Worm (Caenorhabditis elegans) whole organism, late embryonic: ENCODE measurements around the gene cylc-1.

Experiments used
- C38D4.7 ChIP-seq: fragments of 200-800 bp; sonication (Bioruptor generic); optimal IDR thresholded peaks from 2 replicates; lab custom pipeline; 2018; ENCODE audit warnings: mild to moderate bottlenecking, missing genetic modification characterization, moderate library complexity, missing compliant biosample characterization
- K02D7.2 ChIP-seq: sonication (generic microtip); optimal IDR thresholded peaks from 2 replicates; lab custom pipeline; 2017; ENCODE audit warnings: mild to moderate bottlenecking, missing genetic modification characterization, missing compliant biosample characterization
- dve-1 ChIP-seq: sonication (generic microtip); optimal IDR thresholded peaks from 2 replicates; lab custom pipeline; 2017; ENCODE audit warnings: antibody characterized with exemption, mild to moderate bottlenecking, missing genetic modification characterization, missing compliant biosample characterization
- elt-4 ChIP-seq: sonication (generic microtip); optimal IDR thresholded peaks from 2 replicates; lab custom pipeline; 2016; ENCODE audit warnings: missing genetic modification characterization, missing compliant biosample characterization
- fax-1 ChIP-seq: sonication (generic microtip); optimal IDR thresholded peaks from 2 replicates; lab custom pipeline; 2016; ENCODE audit warnings: missing genotype, missing genetic modification characterization, missing compliant biosample characterization
- hlh-30 ChIP-seq: sonication (generic microtip); optimal IDR thresholded peaks from 2 replicates; lab custom pipeline; 2017; ENCODE audit warnings: antibody characterized with exemption, missing genetic modification characterization, missing compliant biosample characterization; ENCODE audit not compliant: insufficient read depth
- npax-4 ChIP-seq: sonication (generic microtip); optimal IDR thresholded peaks from 2 replicates; lab custom pipeline; 2016; ENCODE audit warnings: missing genetic modification characterization, missing compliant biosample characterization
- pag-3 ChIP-seq: sonication (generic microtip); optimal IDR thresholded peaks from 2 replicates; lab custom pipeline; 2016; ENCODE audit warnings: missing compliant biosample characterization, missing genetic modification characterization, borderline replicate concordance
- pha-4 ChIP-seq: fragments of 150-350 bp; optimal IDR thresholded peaks from 2 replicates; lab custom pipeline; 2018; ENCODE audit warnings: missing biosample characterization, missing genetic modification reagents, missing genetic modification characterization
- pqm-1 ChIP-seq: sonication (generic microtip); optimal IDR thresholded peaks from 2 replicates; lab custom pipeline; 2016; ENCODE audit warnings: missing genetic modification characterization, missing compliant biosample characterization
- tbx-2 ChIP-seq: sonication (generic microtip); optimal IDR thresholded peaks from 2 replicates; lab custom pipeline; 2016; ENCODE audit warnings: missing genetic modification characterization, missing compliant biosample characterization
- ttx-3 ChIP-seq: sonication (generic microtip); optimal IDR thresholded peaks from 2 replicates; lab custom pipeline; 2016; ENCODE audit warnings: missing genetic modification reagents, missing genetic modification characterization, missing compliant biosample characterization

DNA sequence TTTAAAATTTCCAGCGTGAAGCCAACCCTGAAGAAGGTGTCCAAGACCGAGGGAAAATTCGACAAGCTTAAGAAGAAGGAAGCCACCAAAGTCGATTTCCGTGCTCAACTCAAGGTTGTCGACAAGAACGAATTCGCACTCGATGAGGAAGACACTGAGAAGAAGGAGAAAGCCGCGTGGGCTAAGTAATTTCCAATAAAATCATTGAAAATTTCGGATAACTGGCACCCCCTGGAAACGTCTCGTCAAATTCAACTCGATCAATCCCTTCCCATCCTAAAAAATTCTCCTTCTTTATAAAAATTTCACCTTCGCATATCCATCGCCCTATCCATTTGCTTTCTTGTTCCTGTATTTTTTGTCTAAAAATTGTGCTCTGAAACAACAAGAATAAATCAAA, 18.9 kb downstream of the cylc-1 start:
- TF ChIP-seq npax-4 = no peak
- no peak for TF ChIP-seq K02D7.2 (tag; lab: Kevin White, UChicago)
- no peak for TF ChIP-seq C38D4.7 (GFP tag; lab: Kevin White, UChicago)
- no peak for TF ChIP-seq pqm-1 (tag; lab: Kevin White, UChicago)
- no peak for TF ChIP-seq elt-4
- no peak for TF ChIP-seq hlh-30 (tag; lab: Kevin White, UChicago)
- no peak for TF ChIP-seq ttx-3
- TF ChIP-seq tbx-2 (tag; lab: Kevin White, UChicago) = no peak
- TF ChIP-seq pha-4 = no peak
- no peak for TF ChIP-seq fax-1 (tag; lab: Kevin White, UChicago)
- TF ChIP-seq pag-3 = no peak
- TF ChIP-seq dve-1 (tag; lab: Kevin White, UChicago) = no peak
